Worm (Caenorhabditis elegans): ENCODE data around the gene unc-18.

The unc-18 gene

DNA sequence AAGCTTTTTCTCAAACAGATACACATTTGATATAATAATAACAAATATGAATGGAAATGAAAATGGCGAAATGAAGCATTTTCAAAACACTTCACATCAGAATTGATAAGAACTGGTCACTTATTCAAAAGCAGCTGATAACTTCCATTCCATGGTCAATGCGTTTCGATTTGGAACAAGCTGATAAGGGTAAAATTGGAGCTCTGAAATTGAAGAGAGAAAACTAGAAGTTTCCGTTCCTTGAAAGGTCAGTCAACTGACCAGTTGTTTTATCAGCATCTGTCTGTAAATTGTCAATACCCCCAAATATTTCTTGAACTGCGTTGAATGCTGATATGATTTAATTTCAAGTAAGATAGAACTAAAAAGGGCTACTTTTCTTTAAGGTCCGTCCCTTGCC is 30.4 kb upstream of the unc-18 start:
- TF ChIP-seq C06A6.2 (GFP tag; conservative IDR thresholded peaks at IDR 0.05) = no peak
- no peak for TF ChIP-seq attf-5 (GFP tag; optimal IDR thresholded peaks at IDR 0.05)
- TF ChIP-seq ztf-28 (GFP tag; IDR thresholded peaks at IDR 0.05) = no peak
- no peak for TF ChIP-seq cebp-1 (GFP tag; IDR thresholded peaks at IDR 0.05)
- TF ChIP-seq cebp-1 (tag; optimal IDR thresholded peaks at IDR 0.05) = no peak
- TF ChIP-seq ztf-22 (GFP tag; optimal IDR thresholded peaks at IDR 0.05) = no peak
- TF ChIP-seq mcd-1 (GFP tag; IDR thresholded peaks at IDR 0.05) = no peak
- TF ChIP-seq hlh-26 (GFP tag; conservative IDR thresholded peaks at IDR 0.05) = no peak
- TF ChIP-seq hlh-12 (tag; optimal IDR thresholded peaks at IDR 0.05) = no peak
- no peak for TF ChIP-seq dox-1 (GFP tag; IDR thresholded peaks at IDR 0.05)
- no peak for TF ChIP-seq attf-3 (GFP tag; conservative IDR thresholded peaks at IDR 0.05)
- TF ChIP-seq tlf-1 (GFP tag; optimal IDR thresholded peaks at IDR 0.05) = no peak
- TF ChIP-seq attf-6 (GFP tag; IDR thresholded peaks at IDR 0.05) = no peak
- TF ChIP-seq athp-1 (tag; optimal IDR thresholded peaks at IDR 0.05) = no peak
- no peak for TF ChIP-seq B0336.3 (GFP tag; IDR thresholded peaks at IDR 0.05)
- no peak for TF ChIP-seq F23B12.7 (tag; optimal IDR thresholded peaks at IDR 0.05; ENCODE audit: insufficient read depth)
- TF ChIP-seq F52B5.7 (tag; optimal IDR thresholded peaks at IDR 0.05) = no peak
- no peak for TF ChIP-seq sea-2 (GFP tag; IDR thresholded peaks at IDR 0.05)
- no peak for TF ChIP-seq Y95B8A.8 (GFP tag; IDR thresholded peaks at IDR 0.05)
- TF ChIP-seq egl-18 (GFP tag; IDR thresholded peaks at IDR 0.05) = no peak

ce11 chrX:7653708-7654390 is 28.8 kb upstream of the unc-18 start:
- TF ChIP-seq dox-1 (GFP tag; IDR thresholded peaks at IDR 0.05) (0 out of 2 replicates have a peak, but pooled peaks have one; percentile 4), cebp-1 (GFP tag; IDR thresholded peaks at IDR 0.05) (peak; percentile 31; the same call in 1 of the 2 replicates), cebp-1 (tag; optimal IDR thresholded peaks at IDR 0.05) (peak; percentile 81), zfh-2 (GFP tag; conservative IDR thresholded peaks at IDR 0.05) (peak; percentile 69), ztf-18 (tag; optimal IDR thresholded peaks at IDR 0.05) (no peak)

ce11 chrX:7655469-7656003 is 27.2 kb upstream of the unc-18 start:
- TF ChIP-seq egl-44 (GFP tag; IDR thresholded peaks at IDR 0.05) = no peak
- no peak for TF ChIP-seq snpc-3.4 (tag; optimal IDR thresholded peaks at IDR 0.05)
- no peak for TF ChIP-seq F57C9.4 (tag; optimal IDR thresholded peaks at IDR 0.05)
- no peak for TF ChIP-seq cebp-1 (GFP tag; IDR thresholded peaks at IDR 0.05)
- peak; percentile 1 for TF ChIP-seq cebp-1 (tag; optimal IDR thresholded peaks at IDR 0.05)

ce11 chrX:7656875-7657274 is 25.8 kb upstream of the unc-18 start, which contains the start of gene F27D9.12:
Gene F27D9.12 (minus strand): TSS chrX:7656975.
- no peak for TF ChIP-seq cebp-2 (GFP tag; IDR thresholded peaks at IDR 0.05)
- TF ChIP-seq repo-1 (tag; optimal IDR thresholded peaks at IDR 0.05) = peak; percentile 22

DNA sequence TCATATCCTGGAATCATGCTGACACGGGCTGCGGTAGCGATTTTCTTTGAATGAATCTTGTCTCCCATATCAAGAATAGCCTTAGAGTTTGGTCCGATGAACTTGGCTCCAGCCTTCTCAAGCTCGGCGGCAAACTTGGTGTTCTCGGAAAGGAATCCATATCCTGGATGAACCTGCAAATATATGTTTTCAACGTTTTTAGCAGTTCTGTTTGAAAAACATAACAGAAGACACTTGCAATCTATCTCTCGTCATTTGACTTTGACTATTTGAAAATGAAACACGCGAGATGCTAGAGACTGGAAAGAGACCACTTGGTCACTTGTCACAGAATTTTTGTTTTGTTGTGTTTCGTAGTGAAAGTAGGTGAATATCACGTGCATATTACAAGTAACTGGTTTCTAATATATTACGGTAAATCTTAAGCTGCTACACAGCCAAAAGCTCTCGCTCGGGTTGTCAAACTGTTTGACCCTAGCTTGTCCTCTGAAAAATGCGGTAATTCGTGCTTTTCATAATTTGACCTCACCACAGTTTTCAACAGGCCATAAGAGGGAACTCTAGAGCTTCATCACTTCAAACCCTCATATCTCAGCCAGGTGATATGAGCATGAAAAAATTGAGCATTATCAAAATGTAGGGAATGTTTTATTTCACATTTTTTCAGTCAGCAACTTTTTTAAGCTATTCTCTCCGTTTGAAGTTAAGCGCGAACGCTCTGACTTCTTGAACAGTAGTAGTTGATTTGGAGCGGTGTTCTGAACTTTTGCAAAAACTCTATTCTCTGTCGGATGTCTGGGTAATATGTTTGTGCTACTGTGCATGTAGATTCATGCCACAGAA is 22.9 kb upstream of the unc-18 start:
- TF ChIP-seq ztf-18 (tag; optimal IDR thresholded peaks at IDR 0.05) = no peak
- no peak for TF ChIP-seq Y67H2A.10 (GFP tag; conservative IDR thresholded peaks at IDR 0.05)
- 0 out of 2 replicates have a peak, but pooled peaks have one; percentile 62 for TF ChIP-seq lin-26 (GFP tag; IDR thresholded peaks at IDR 0.05)
- TF ChIP-seq K11D2.4 (GFP tag; IDR thresholded peaks at IDR 0.05) = no peak
- no peak for TF ChIP-seq lsl-1 (GFP tag; optimal IDR thresholded peaks at IDR 0.05)
- TF ChIP-seq Y95B8A.8 (GFP tag; IDR thresholded peaks at IDR 0.05) = no peak
- TF ChIP-seq tbp1 (GFP tag; optimal IDR thresholded peaks at IDR 0.05) = no peak
